Fruit fly (Drosophila melanogaster) whole organism, embryonic: Measurements from ENCODE around the gene Mkp3.

ENCODE experiments used
- ATbp ChIP-seq: fragments of 200-800 bp; sonication (Bioruptor generic); optimal IDR thresholded peaks from 2 replicates; lab custom pipeline; 2017; ENCODE audit warnings: missing biosample characterization, mild to moderate bottlenecking, missing genetic modification characterization, missing genetic modification reagents
- Atf-2 ChIP-seq: fragments of 200-800 bp; sonication (Bioruptor generic); optimal IDR thresholded peaks from 2 replicates; lab custom pipeline; 2016; ENCODE audit warnings: missing biosample characterization, missing genetic modification characterization
- Awh ChIP-seq: fragments of 200-800 bp; sonication (Bioruptor generic); IDR thresholded peaks from 2 replicates; pipeline ENCODE4, ENCODE4 v1.3.6; 2022; ENCODE audit warnings: missing biosample characterization, missing genetic modification characterization
- C15 ChIP-seq: fragments of 200-800 bp; sonication (Bioruptor generic); IDR thresholded peaks from 3 replicates; pipeline ENCODE4 v1.3.6; 2022; ENCODE audit warnings: missing biosample characterization, missing genetic modification characterization
- CG10147 ChIP-seq: fragments of 200-800 bp; sonication (Bioruptor generic); optimal IDR thresholded peaks from 2 replicates; lab custom pipeline; 2019; ENCODE audit warnings: missing biosample characterization, mild to moderate bottlenecking, missing genetic modification characterization, moderate library complexity
- CG10431 ChIP-seq: fragments of 200-800 bp; sonication (Bioruptor generic); optimal IDR thresholded peaks from 3 replicates; lab custom pipeline; 2018; ENCODE audit warnings: missing biosample characterization, mild to moderate bottlenecking, missing genetic modification characterization
- CG10462 ChIP-seq: fragments of 200-800 bp; sonication (Bioruptor generic); optimal IDR thresholded peaks from 2 replicates; lab custom pipeline; 2016; ENCODE audit warnings: missing biosample characterization, missing genetic modification characterization
- CG10959 ChIP-seq: fragments of 200-800 bp; sonication (Bioruptor generic); IDR thresholded peaks from 2 replicates; pipeline ENCODE4 v1.3.6; 2022; ENCODE audit warnings: missing biosample characterization, missing genetic modification characterization
- CG10979 ChIP-seq: fragments of 200-800 bp; sonication (Bioruptor generic); optimal IDR thresholded peaks from 2 replicates; lab custom pipeline; 2018; ENCODE audit warnings: missing biosample characterization, mild to moderate bottlenecking, missing genetic modification characterization, moderate library complexity
- CG11093 ChIP-seq: fragments of 200-800 bp; sonication (Bioruptor generic); IDR thresholded peaks from 3 replicates; pipeline ENCODE4 v1.3.6; 2022; ENCODE audit warnings: missing biosample characterization, missing genetic modification characterization
- CG12391 ChIP-seq: fragments of 200-800 bp; sonication (Bioruptor generic); optimal IDR thresholded peaks from 3 replicates; lab custom pipeline; 2018; ENCODE audit warnings: missing biosample characterization, mild to moderate bottlenecking, missing genetic modification characterization, moderate library complexity
- CG13296 ChIP-seq: fragments of 200-800 bp; sonication (Bioruptor generic); optimal IDR thresholded peaks from 3 replicates; lab custom pipeline; 2018; ENCODE audit warnings: missing biosample characterization, mild to moderate bottlenecking, missing genetic modification characterization
- CG13894 ChIP-seq: fragments of 200-800 bp; sonication (Bioruptor generic); optimal IDR thresholded peaks from 3 replicates; lab custom pipeline; 2018; ENCODE audit warnings: missing biosample characterization, mild to moderate bottlenecking, missing genetic modification characterization, moderate library complexity
- CG14050 ChIP-seq: fragments of 200-800 bp; sonication (Bioruptor generic); IDR thresholded peaks from 3 replicates; pipeline ENCODE4 v1.3.6; 2022; ENCODE audit warnings: missing biosample characterization, missing genetic modification characterization
- CG16815 ChIP-seq: fragments of 200-800 bp; sonication (Bioruptor generic); optimal IDR thresholded peaks from 3 replicates; lab custom pipeline; 2017; ENCODE audit warnings: missing biosample characterization, mild to moderate bottlenecking, missing genetic modification characterization
- CG18476 ChIP-seq: fragments of 200-800 bp; sonication (Bioruptor generic); optimal IDR thresholded peaks from 2 replicates; lab custom pipeline; 2016; ENCODE audit warnings: missing biosample characterization, mild to moderate bottlenecking, missing genetic modification characterization
- CG31224 ChIP-seq: fragments of 200-800 bp; sonication (Bioruptor generic); IDR thresholded peaks from 2 replicates; pipeline ENCODE4 v1.3.6; 2022; ENCODE audit warnings: missing biosample characterization, missing genetic modification characterization
- CG31441 ChIP-seq: fragments of 200-800 bp; sonication (Bioruptor generic); IDR thresholded peaks from 2 replicates; pipeline ENCODE4 v1.3.6; 2022; ENCODE audit warnings: missing biosample characterization, missing genetic modification characterization
- CG42726 ChIP-seq: fragments of 200-800 bp; sonication (Bioruptor generic); IDR thresholded peaks from 2 replicates; pipeline ENCODE4 v1.3.6; 2022; ENCODE audit warnings: missing biosample characterization, missing genetic modification characterization; ENCODE audit not compliant: partially characterized antibody
- CG4404 ChIP-seq: fragments of 200-800 bp; sonication (Bioruptor generic); IDR thresholded peaks from 2 replicates; pipeline ENCODE4 v1.3.6; 2022; ENCODE audit warnings: missing biosample characterization, missing genetic modification characterization
- CG5245 ChIP-seq: fragments of 200-800 bp; sonication (Bioruptor generic); optimal IDR thresholded peaks from 3 replicates; lab custom pipeline; 2016; ENCODE audit warnings: missing biosample characterization, missing genetic modification characterization
- CG7372 ChIP-seq: fragments of 200-800 bp; sonication (Bioruptor generic); IDR thresholded peaks from 2 replicates; pipeline ENCODE4 v1.3.6; 2022; ENCODE audit warnings: missing biosample characterization, missing genetic modification characterization
- CG7963 ChIP-seq: fragments of 200-800 bp; sonication (Bioruptor generic); IDR thresholded peaks from 3 replicates; pipeline ENCODE4 v1.3.6; 2022; ENCODE audit warnings: missing biosample characterization, missing genetic modification characterization; ENCODE audit not compliant: partially characterized antibody
- CG8281 ChIP-seq: fragments of 200-800 bp; sonication (Bioruptor generic); optimal IDR thresholded peaks from 2 replicates; lab custom pipeline; 2018; ENCODE audit warnings: missing biosample characterization, mild to moderate bottlenecking, missing genetic modification characterization, moderate library complexity
- CG8388 ChIP-seq: fragments of 200-800 bp; sonication (Bioruptor generic); optimal IDR thresholded peaks from 2 replicates; lab custom pipeline; 2019; ENCODE audit warnings: missing biosample characterization, mild to moderate bottlenecking, missing genetic modification characterization, moderate library complexity
- CG9215 ChIP-seq: fragments of 200-800 bp; sonication (Bioruptor generic); IDR thresholded peaks from 2 replicates; pipeline ENCODE4 v1.3.6; 2022; ENCODE audit warnings: missing biosample characterization, missing genetic modification characterization
- CG9609 ChIP-seq: fragments of 200-800 bp; sonication (Bioruptor generic); optimal IDR thresholded peaks from 3 replicates; lab custom pipeline; 2016; ENCODE audit warnings: missing biosample characterization, missing genetic modification characterization
- Doc3 ChIP-seq: fragments of 200-800 bp; sonication (Bioruptor generic); IDR thresholded peaks from 3 replicates; pipeline ENCODE4 v1.3.6; 2022; ENCODE audit warnings: missing biosample characterization, missing genetic modification characterization; ENCODE audit not compliant: partially characterized antibody
- GATAe ChIP-seq: fragments of 200-800 bp; sonication (Bioruptor generic); conservative IDR thresholded peaks from 2 replicates; pipeline ENCODE4 v1.3.6; 2022; ENCODE audit warnings: missing biosample characterization, missing genetic modification characterization
- Hand ChIP-seq: fragments of 200-800 bp; sonication (Bioruptor generic); optimal IDR thresholded peaks from 2 replicates; lab custom pipeline; 2017; ENCODE audit warnings: mild to moderate bottlenecking, missing biosample characterization, missing genetic modification reagents, missing genetic modification characterization
- Hr3 ChIP-seq: fragments of 200-800 bp; sonication (Bioruptor generic); optimal IDR thresholded peaks from 3 replicates; lab custom pipeline; 2016; ENCODE audit warnings: missing biosample characterization, missing genetic modification characterization
- Hsf ChIP-seq: fragments of 200-800 bp; sonication (Bioruptor generic); optimal IDR thresholded peaks from 3 replicates; lab custom pipeline; 2016; ENCODE audit warnings: missing biosample characterization, missing genetic modification characterization
- NC2α ChIP-seq: fragments of 200-800 bp; sonication (Bioruptor generic); optimal IDR thresholded peaks from 2 replicates; lab custom pipeline; 2016; ENCODE audit warnings: missing biosample characterization, missing genetic modification characterization
- NFAT ChIP-seq: fragments of 200-800 bp; sonication (Bioruptor generic); IDR thresholded peaks from 2 replicates; pipeline ENCODE4 v1.3.6; 2022; ENCODE audit warnings: missing biosample characterization, missing genetic modification characterization
- Nf-YB ChIP-seq: fragments of 200-800 bp; sonication (Bioruptor generic); optimal IDR thresholded peaks from 3 replicates; lab custom pipeline; 2019; ENCODE audit warnings: missing biosample characterization, mild to moderate bottlenecking, missing genetic modification characterization, moderate library complexity
- Oaz ChIP-seq: fragments of 200-800 bp; sonication (Bioruptor generic); IDR thresholded peaks from 2 replicates; pipeline ENCODE4 v1.3.6; 2022; ENCODE audit warnings: missing biosample characterization, missing genetic modification characterization
- Xrp1 ChIP-seq: fragments of 200-800 bp; sonication (Bioruptor generic); IDR thresholded peaks from 2 replicates; pipeline ENCODE4 v1.3.6; 2022; ENCODE audit warnings: missing biosample characterization, missing genetic modification characterization
- abd-A ChIP-seq: fragments of 200-800 bp; sonication (Bioruptor generic); optimal IDR thresholded peaks from 3 replicates; lab custom pipeline; 2019; ENCODE audit warnings: missing biosample characterization, mild to moderate bottlenecking, missing genetic modification characterization, moderate library complexity
- ash1 ChIP-seq: fragments of 200-800 bp; sonication (Bioruptor generic); optimal IDR thresholded peaks from 2 replicates; lab custom pipeline; 2018; ENCODE audit warnings: missing biosample characterization, mild to moderate bottlenecking, missing genetic modification characterization
- btn ChIP-seq: fragments of 200-800 bp; sonication (Bioruptor generic); optimal IDR thresholded peaks from 2 replicates; lab custom pipeline; 2016; ENCODE audit warnings: missing biosample characterization, missing genetic modification characterization
- croc ChIP-seq: fragments of 200-800 bp; sonication (Bioruptor generic); conservative IDR thresholded peaks from 3 replicates; pipeline ENCODE4 v1.3.6; 2022; ENCODE audit warnings: missing biosample characterization, missing genetic modification characterization
- cwo ChIP-seq: fragments of 200-800 bp; sonication (Bioruptor generic); optimal IDR thresholded peaks from 3 replicates; lab custom pipeline; 2017; ENCODE audit warnings: missing biosample characterization, missing genetic modification characterization, mild to moderate bottlenecking, moderate library complexity, missing genetic modification reagents
- dan ChIP-seq: fragments of 200-800 bp; sonication (Bioruptor generic); IDR thresholded peaks from 2 replicates; pipeline ENCODE4 v1.3.6; 2022; ENCODE audit warnings: missing biosample characterization, missing genetic modification characterization
- grau ChIP-seq: fragments of 200-800 bp; optimal IDR thresholded peaks from 3 replicates; lab custom pipeline; 2019; ENCODE audit warnings: missing biosample characterization, mild to moderate bottlenecking, missing genetic modification characterization, moderate library complexity
- nau ChIP-seq: fragments of 200-800 bp; sonication (Bioruptor generic); optimal IDR thresholded peaks from 3 replicates; lab custom pipeline; 2017; ENCODE audit warnings: missing biosample characterization, mild to moderate bottlenecking, missing genetic modification characterization, missing genetic modification reagents
- nmo ChIP-seq: fragments of 200-800 bp; sonication (Bioruptor generic); optimal IDR thresholded peaks from 2 replicates; lab custom pipeline; 2018; ENCODE audit warnings: missing biosample characterization, mild to moderate bottlenecking, missing genetic modification characterization, moderate library complexity
- otp ChIP-seq: fragments of 200-800 bp; sonication (Bioruptor generic); IDR thresholded peaks from 3 replicates; pipeline ENCODE4, ENCODE4 v1.3.6; 2022; ENCODE audit warnings: missing biosample characterization, missing genetic modification characterization
- pum ChIP-seq: fragments of 200-800 bp; sonication (Bioruptor generic); optimal IDR thresholded peaks from 2 replicates; lab custom pipeline; 2016; ENCODE audit warnings: missing biosample characterization, missing genetic modification characterization
- scrt ChIP-seq: fragments of 200-800 bp; sonication (Bioruptor generic); optimal IDR thresholded peaks from 2 replicates; lab custom pipeline; 2018; ENCODE audit warnings: missing biosample characterization, mild to moderate bottlenecking, missing genetic modification characterization, moderate library complexity
- vfl ChIP-seq: fragments of 200-800 bp; sonication (Bioruptor generic); optimal IDR thresholded peaks from 2 replicates; lab custom pipeline; 2016; ENCODE audit warnings: missing biosample characterization, missing genetic modification characterization

The Mkp3 gene

DNA sequence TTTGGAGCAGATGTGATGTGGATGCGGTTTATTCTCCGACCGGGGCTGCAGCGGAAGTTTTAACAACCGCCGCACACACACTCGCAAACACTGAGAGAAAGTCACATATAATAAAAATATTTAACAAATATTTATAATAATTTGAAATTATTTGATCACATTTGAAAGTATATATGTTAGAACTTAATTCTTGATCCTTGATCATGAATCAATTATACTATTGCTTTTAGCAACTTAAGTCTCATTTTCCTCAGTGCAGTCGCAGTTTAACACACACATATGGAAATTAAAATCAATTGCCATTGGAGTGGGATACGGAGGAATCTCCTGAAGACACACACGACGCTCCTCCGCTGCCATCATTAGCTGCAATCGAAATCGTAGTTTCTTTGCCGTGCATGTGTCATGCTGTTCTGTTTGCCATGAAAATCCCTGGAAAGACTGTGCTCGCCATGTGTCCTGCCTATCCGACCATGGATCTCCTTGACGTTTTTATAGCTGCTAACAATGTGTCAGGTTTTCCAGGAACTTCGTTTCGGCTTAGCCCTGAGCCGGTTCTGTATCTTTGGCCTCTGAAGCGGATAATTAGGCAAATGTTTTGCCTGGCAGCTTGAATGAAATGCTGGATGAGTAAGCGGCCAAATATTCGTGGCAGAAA is 52.9 kb downstream of the Mkp3 start (continued):
- TF ChIP-seq nmo (GFP tag; lab: Kevin White, UChicago) (peak; percentile 84), CG10462 (peak; percentile 65), dan (no peak; the same call in 1 of the 2 replicates), croc (peak; percentile 81), grau (peak; percentile 74), CG10959 (GFP tag; lab: Robert Waterston, UW) (peak; percentile 90), CG5245 (GFP tag; lab: Kevin White, UChicago) (peak; percentile 56), Doc3 (GFP tag; lab: Robert Waterston, UW) (no peak), CG13296 (GFP tag; lab: Kevin White, UChicago) (peak; percentile 3), NFAT (no peak), CG14050 (GFP tag; lab: Robert Waterston, UW) (no peak), scrt (GFP tag; lab: Kevin White, UChicago) (peak; percentile 6), CG9609 (GFP tag; lab: Kevin White, UChicago) (no peak), ATbp (GFP tag; lab: Kevin White, UChicago) (peak; percentile 53), CG13894 (tag; lab: Kevin White, UChicago) (no peak), cwo (peak; percentile 10), Hand (GFP tag; lab: Kevin White, UChicago) (no peak), CG10979 (tag; lab: Kevin White, UChicago) (peak; percentile 92), Xrp1 (peak; percentile 93), CG8388 (GFP tag; lab: Kevin White, UChicago) (peak; percentile 81), otp (GFP tag; lab: Robert Waterston, UW) (0 out of 3 replicates have a peak, but pooled peaks have one; percentile 55), CG7963 (GFP tag; lab: Robert Waterston, UW) (no peak), CG18476 (peak; percentile 20), CG9215 (0 out of 2 replicates have a peak, but pooled peaks have one; percentile 20), CG12391 (tag; lab: Kevin White, UChicago) (peak; percentile 89), CG10147 (GFP tag; lab: Kevin White, UChicago) (peak; percentile 3), pum (peak; percentile 7), vfl (no peak), CG31441 (peak; percentile 86), NC2α (GFP tag; lab: Kevin White, UChicago) (no peak), CG4404 (GFP tag; lab: Robert Waterston, UW) (peak; percentile 84), CG11093 (GFP tag; lab: Robert Waterston, UW) (peak; percentile 66; the same call in 2 of the 3 replicates), Hr3 (GFP tag; lab: Kevin White, UChicago) (peak; percentile 61), CG10431 (GFP tag; lab: Kevin White, UChicago) (peak; percentile 34), C15 (GFP tag; lab: Robert Waterston, UW) (no peak), CG42726 (GFP tag; lab: Robert Waterston, UW) (no peak), GATAe (GFP tag; lab: Robert Waterston, UW) (no peak), btn (GFP tag; lab: Kevin White, UChicago) (no peak), Oaz (no peak), Nf-YB (GFP tag; lab: Kevin White, UChicago) (peak; percentile 49), CG31224 (GFP tag; lab: Robert Waterston, UW) (no peak), abd-A (tag; lab: Kevin White, UChicago) (no peak), CG16815 (GFP tag; lab: Kevin White, UChicago) (peak; percentile 72), ash1 (GFP tag; lab: Kevin White, UChicago) (no peak), Hsf (GFP tag; lab: Kevin White, UChicago) (peak; percentile 40), CG8281 (tag; lab: Kevin White, UChicago) (peak; percentile 19), nau (GFP tag; lab: Kevin White, UChicago) (no peak), Atf-2 (GFP tag; lab: Kevin White, UChicago) (no peak), CG7372 (peak; percentile 55), Awh (peak; percentile 48; the same call in 1 of the 2 replicates)
